Fruit fly (Drosophila melanogaster) Kc167 (cell line): ENCODE results near the gene CG11151.

Experiments
- h ChIP-seq: fragments of >200 bp; optimal IDR thresholded peaks from 3 replicates; lab custom pipeline; 2018; ENCODE audit warnings: missing external identifiers
- insv ChIP-seq: fragments of >200 bp; optimal IDR thresholded peaks from 3 replicates; lab custom pipeline; 2018; ENCODE audit warnings: missing external identifiers
- psq ChIP-seq: fragments of >200 bp; optimal IDR thresholded peaks from 2 replicates; lab custom pipeline; 2017; ENCODE audit warnings: missing external identifiers

dm6 chrX:13762372-13762883 is 22.9 kb downstream of the CG11151 start, which contains the start of gene rdgB:
- TF ChIP-seq h (no peak), psq (lab: Kevin White, UChicago) (no peak), insv (no peak)
